Worm (Caenorhabditis elegans) whole organism, L4/young adult: Measurements from ENCODE around the gene Y39D8A.1.

ENCODE experiments used
- W03F9.2 ChIP-seq: fragments of 150-350 bp; optimal IDR thresholded peaks from 2 replicates; lab custom pipeline; 2014; ENCODE audit warnings: missing biosample characterization, missing genetic modification characterization
- dao-5 ChIP-seq: sonication (generic microtip); optimal IDR thresholded peaks from 2 replicates; lab custom pipeline; 2016; ENCODE audit warnings: missing genotype, missing genetic modification characterization, moderate library complexity, missing compliant biosample characterization
- him-1 ChIP-seq: sonication (generic microtip); optimal IDR thresholded peaks from 2 replicates; lab custom pipeline; 2016; ENCODE audit warnings: missing genotype, missing genetic modification reagents, missing genetic modification characterization, missing compliant biosample characterization

The Y39D8A.1 gene

ce11 chrV:418432-418831 is at the start of gene Y39D8A.1:
Y39D8A.1 (plus strand) TSS chrV:418732.
- TF ChIP-seq him-1 = no peak
- TF ChIP-seq dao-5 (tag; lab: Kevin White, UChicago) = no peak
- TF ChIP-seq W03F9.2 = no peak

- no peak for TF ChIP-seq dao-5 (tag; lab: Kevin White, UChicago)
- no peak for TF ChIP-seq W03F9.2
- no peak for TF ChIP-seq him-1
These were observed 48.5 kb upstream of the Y39D8A.1 start, which contains the start of gene mltn-7 for ce11 chrV:370033-370432. mltn-7 (plus strand) TSS chrV:370333.

- TF ChIP-seq W03F9.2 (no peak), dao-5 (tag; lab: Kevin White, UChicago) (no peak), him-1 (no peak)
These were observed 45.3 kb upstream of the Y39D8A.1 start for ce11 chrV:373192-373591.

- no peak for TF ChIP-seq him-1
- no peak for TF ChIP-seq W03F9.2
- no peak for TF ChIP-seq dao-5 (tag; lab: Kevin White, UChicago)
These were observed 41.7 kb upstream of the Y39D8A.1 start for ce11 chrV:376790-377189.

ce11 chrV:378231-378630 is 40.3 kb upstream of the Y39D8A.1 start:
- no peak for TF ChIP-seq dao-5 (tag; lab: Kevin White, UChicago)
- no peak for TF ChIP-seq him-1
- TF ChIP-seq W03F9.2 = no peak

ce11 chrV:380186-380585 is 38.3 kb upstream of the Y39D8A.1 start, which contains the start of gene mltn-8:
mltn-8 (minus strand) TSS chrV:380286.
- TF ChIP-seq dao-5 (tag; lab: Kevin White, UChicago) = no peak
- no peak for TF ChIP-seq him-1
- TF ChIP-seq W03F9.2 = no peak

- TF ChIP-seq dao-5 (tag; lab: Kevin White, UChicago) = no peak
- TF ChIP-seq W03F9.2 = no peak
- TF ChIP-seq him-1 = no peak
These were observed 37.1 kb upstream of the Y39D8A.1 start, which contains the start of gene ZK6.8 for ce11 chrV:381227-381950. ZK6.8 (plus strand) TSS chrV:381908.

- no peak for TF ChIP-seq him-1
- no peak for TF ChIP-seq W03F9.2
- TF ChIP-seq dao-5 (tag; lab: Kevin White, UChicago) = no peak
These were observed 34.0 kb upstream of the Y39D8A.1 start for ce11 chrV:384511-384910.

ce11 chrV:385488-385887 is 33.0 kb upstream of the Y39D8A.1 start, which contains the start of gene lipl-5:
lipl-5 (plus strand) TSS chrV:385746.
- no peak for TF ChIP-seq dao-5 (tag; lab: Kevin White, UChicago)
- no peak for TF ChIP-seq him-1
- TF ChIP-seq W03F9.2 = no peak

ce11 chrV:388397-388796 is 30.1 kb upstream of the Y39D8A.1 start, which contains the start of gene ZK6.6:
ZK6.6 (plus strand) TSS chrV:388697.
- TF ChIP-seq him-1 = no peak
- TF ChIP-seq W03F9.2 = no peak
- no peak for TF ChIP-seq dao-5 (tag; lab: Kevin White, UChicago)

ce11 chrV:392199-392678 is 26.3 kb upstream of the Y39D8A.1 start, which contains the start of gene nhr-254:
nhr-254 (plus strand) TSS chrV:392628.
- TF ChIP-seq dao-5 (tag; lab: Kevin White, UChicago) (no peak), W03F9.2 (no peak), him-1 (no peak)

ce11 chrV:396309-396708 is 22.2 kb upstream of the Y39D8A.1 start, which contains the start of gene nhr-253:
nhr-253 (plus strand) TSS chrV:396593.
- TF ChIP-seq dao-5 (tag; lab: Kevin White, UChicago) (no peak), W03F9.2 (no peak), him-1 (no peak)

ce11 chrV:399721-400120 is 18.8 kb upstream of the Y39D8A.1 start, which contains the start of gene scl-27:
scl-27 (plus strand) TSS chrV:400021.
- TF ChIP-seq dao-5 (tag; lab: Kevin White, UChicago) = no peak

- no peak for TF ChIP-seq dao-5 (tag; lab: Kevin White, UChicago)
- TF ChIP-seq W03F9.2 = no peak
- TF ChIP-seq him-1 = no peak
These were observed 15.5 kb upstream of the Y39D8A.1 start, which contains the start of gene srh-62 for ce11 chrV:403028-403427. srh-62 (minus strand) TSS chrV:403128.

- TF ChIP-seq dao-5 (tag; lab: Kevin White, UChicago) = no peak
- no peak for TF ChIP-seq W03F9.2
- no peak for TF ChIP-seq him-1
These were observed 14.3 kb upstream of the Y39D8A.1 start, which contains the start of gene nhr-252 for ce11 chrV:404210-404669. nhr-252 (plus strand) TSS chrV:404619.
